Worm (Caenorhabditis elegans): Measurements from ENCODE around the gene cid-1.

DNA sequence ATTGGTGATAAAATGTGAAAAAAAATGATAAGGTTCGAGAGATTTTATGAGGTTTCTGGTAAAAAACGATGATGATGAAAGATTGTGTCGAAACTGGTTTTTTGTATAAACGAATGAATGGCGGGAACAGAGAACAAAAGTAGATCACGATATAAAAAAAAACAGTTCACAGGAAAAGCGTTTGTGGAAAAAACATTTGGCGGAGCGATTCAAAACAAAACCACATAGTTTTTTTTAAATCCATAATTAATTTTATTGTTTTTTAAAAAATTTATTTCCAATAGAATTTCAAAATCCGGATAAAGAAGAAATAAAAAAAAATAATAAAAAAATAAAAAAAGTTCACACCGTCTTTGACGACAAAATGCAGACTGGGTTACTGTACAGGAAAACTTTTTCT lies 41.7 kb downstream of the cid-1 start, which contains the start of gene ZC155.4:
- no peak for TF ChIP-seq ces-1 (GFP tag; optimal IDR thresholded peaks at IDR 0.05)
- no peak for TF ChIP-seq fos-1 (tag; optimal IDR thresholded peaks at IDR 0.05)
- TF ChIP-seq F26F4.8 (GFP tag; conservative IDR thresholded peaks at IDR 0.05), result no peak
- no peak for TF ChIP-seq lir-3 (tag; optimal IDR thresholded peaks at IDR 0.05)
- no peak for TF ChIP-seq hlh-11 (tag; optimal IDR thresholded peaks at IDR 0.05)
- TF ChIP-seq T20F7.1 (GFP tag; optimal IDR thresholded peaks at IDR 0.05), result no peak
- no peak for TF ChIP-seq lin-13 (GFP tag; optimal IDR thresholded peaks at IDR 0.05)
- no peak for TF ChIP-seq ceh-44 (GFP tag; IDR thresholded peaks at IDR 0.05)
